Fruit fly (Drosophila melanogaster): ENCODE measurements around the gene Nek2.

Nek2 gene

dm6 chrX:7901153-7902038, 9.9 kb upstream of the Nek2 start, which contains the start of the genes RpS6 and bys (continued):
- peak; percentile 46 for TF ChIP-seq eg (GFP tag; IDR thresholded peaks at IDR 0.05)
- TF ChIP-seq CG15336 (GFP tag; IDR thresholded peaks at IDR 0.05): peak; percentile 46; the same call in 1 of the 2 replicates
- peak; percentile 7 for TF ChIP-seq fkh (GFP tag; optimal IDR thresholded peaks at IDR 0.05)
- peak; percentile 64 for TF ChIP-seq CG9139 (GFP tag; optimal IDR thresholded peaks at IDR 0.05)
- peak; percentile 47 for TF ChIP-seq CG10631 (GFP tag; optimal IDR thresholded peaks at IDR 0.05)
- no peak for TF ChIP-seq CG11294 (GFP tag; IDR thresholded peaks at IDR 0.05)
- TF ChIP-seq Eip75B (GFP tag; optimal IDR thresholded peaks at IDR 0.05): peak; percentile 17
- no peak for TF ChIP-seq dac (GFP tag; optimal IDR thresholded peaks at IDR 0.05)
- peak; percentile 42 for TF ChIP-seq Sox14 (GFP tag; optimal IDR thresholded peaks at IDR 0.05)
- TF ChIP-seq CG31627 (GFP tag; optimal IDR thresholded peaks at IDR 0.05): peak; percentile 40
- peak; percentile 40 for TF ChIP-seq vri (GFP tag; optimal IDR thresholded peaks at IDR 0.05)
- peak; percentile 34 for TF ChIP-seq Eip93F (GFP tag; optimal IDR thresholded peaks at IDR 0.05)
- peak; percentile 15; the same call in 1 of the 2 replicates for TF ChIP-seq Gug (GFP tag; IDR thresholded peaks at IDR 0.05)
- TF ChIP-seq Sox102F (GFP tag; optimal IDR thresholded peaks at IDR 0.05): peak; percentile 74
- peak; percentile 53 for TF ChIP-seq CG32006 (GFP tag; optimal IDR thresholded peaks at IDR 0.05)
- peak; percentile 30 for TF ChIP-seq Smox (GFP tag; optimal IDR thresholded peaks at IDR 0.05)
- TF ChIP-seq Sox15 (GFP tag; optimal IDR thresholded peaks at IDR 0.05): no peak
- peak; percentile 11 for TF ChIP-seq CG1621 (tag; optimal IDR thresholded peaks at IDR 0.05)
- peak in 1 of 2 experiments; percentile 26 for TF ChIP-seq salr (GFP tag; optimal IDR thresholded peaks at IDR 0.05)
- peak; percentile 54 to 55 for TF ChIP-seq ss (GFP tag; optimal IDR thresholded peaks at IDR 0.05)

DNA sequence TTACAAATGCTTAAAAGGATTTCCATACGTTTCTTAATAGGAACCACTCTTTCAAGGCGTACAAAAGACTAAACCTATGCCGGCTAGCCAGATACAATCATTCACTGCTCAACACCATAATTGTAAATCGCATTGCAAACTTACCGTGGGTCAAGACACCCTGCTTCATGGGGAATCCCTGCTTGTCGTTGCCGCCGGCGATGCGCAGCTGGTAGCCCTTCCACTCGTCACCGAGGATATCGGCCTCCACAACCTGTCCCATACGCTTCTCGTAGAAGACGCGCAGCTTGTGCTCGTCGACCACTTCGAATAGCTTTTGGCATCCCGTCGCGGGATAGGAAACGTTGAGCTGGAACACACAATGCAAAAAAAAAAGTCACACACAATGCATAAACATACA, 9.2 kb upstream of the Nek2 start:
- no peak for TF ChIP-seq vri (GFP tag; optimal IDR thresholded peaks at IDR 0.05)
- TF ChIP-seq Sox15 (GFP tag; optimal IDR thresholded peaks at IDR 0.05): no peak
- peak; percentile 38 for TF ChIP-seq svp (GFP tag)

DNA sequence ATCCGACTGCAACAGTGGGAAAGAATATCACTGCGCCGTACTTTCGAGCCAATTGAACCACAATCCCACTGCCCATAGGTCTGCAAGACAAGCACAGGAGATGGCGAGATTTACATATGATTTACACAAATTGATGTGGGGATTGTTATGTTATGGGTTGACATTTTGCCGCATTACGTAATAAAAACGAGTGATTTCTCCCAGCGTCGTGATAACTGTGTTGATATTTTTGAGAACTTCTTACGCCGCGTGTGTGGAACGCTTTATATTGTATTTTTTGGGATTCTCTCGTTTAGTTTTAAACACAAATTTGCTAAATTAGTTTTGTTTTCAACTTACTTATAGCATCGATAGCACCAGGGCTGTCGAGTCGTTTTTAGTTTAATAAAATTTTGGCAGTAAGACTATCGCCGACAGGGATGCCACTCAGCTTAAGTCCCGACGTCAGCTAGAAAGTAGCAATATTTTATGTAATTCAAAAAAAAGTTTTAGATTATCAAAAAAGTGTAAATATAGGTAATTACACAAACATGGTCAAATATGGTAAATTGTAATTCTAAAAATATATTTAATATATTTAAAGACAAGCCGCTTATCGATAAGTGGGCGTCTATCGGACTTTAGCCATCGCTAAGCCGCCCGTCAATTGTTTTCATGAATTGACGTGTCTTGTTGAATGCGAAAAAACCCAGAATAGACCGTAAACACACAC, 2.1 kb upstream of the Nek2 start, which contains the start of the genes CG45089, ND-MNLL and p115:
Gene CG45089 (minus strand): TSS at position 388 of the 712 bp plus-strand sequence.
Gene ND-MNLL (minus strand): TSS at position 388 of the 712 bp plus-strand sequence.
Gene p115 (plus strand): TSS at position 621 of the 712 bp plus-strand sequence.
- TF ChIP-seq CG11762 (GFP tag; optimal IDR thresholded peaks at IDR 0.05; ENCODE audit: insufficient read depth) (no peak), Smox (GFP tag; optimal IDR thresholded peaks at IDR 0.05) (peak; percentile 57), CG10631 (GFP tag; optimal IDR thresholded peaks at IDR 0.05) (peak; percentile 73), achi (GFP tag; optimal IDR thresholded peaks at IDR 0.05) (peak; percentile 76), dsx (GFP tag; optimal IDR thresholded peaks at IDR 0.05; ENCODE audit: poor library complexity, severe bottlenecking) (peak; percentile 24), Hr38 (GFP tag; optimal IDR thresholded peaks at IDR 0.05) (no peak), CG10669 (GFP tag; optimal IDR thresholded peaks at IDR 0.05) (peak; percentile 26), esn (GFP tag; optimal IDR thresholded peaks at IDR 0.05) (peak; percentile 59), lz (GFP tag; optimal IDR thresholded peaks at IDR 0.05) (peak; percentile 57), pdm3 (GFP tag; optimal IDR thresholded peaks at IDR 0.05) (peak; percentile 61), CG6792 (GFP tag; optimal IDR thresholded peaks at IDR 0.05) (peak; percentile 41), Hr4 (GFP tag; optimal IDR thresholded peaks at IDR 0.05) (peak; percentile 52), topi (GFP tag; optimal IDR thresholded peaks at IDR 0.05) (peak; percentile 46), dac (GFP tag; optimal IDR thresholded peaks at IDR 0.05) (no peak), CG6808 (GFP tag; optimal IDR thresholded peaks at IDR 0.05) (no peak), CG34406 (GFP tag; optimal IDR thresholded peaks at IDR 0.05) (peak; percentile 28), CG8319 (GFP tag; optimal IDR thresholded peaks at IDR 0.05) (no peak), CG11294 (GFP tag; IDR thresholded peaks at IDR 0.05) (no peak), svp (GFP tag) (peak; percentile 65), salr (GFP tag; optimal IDR thresholded peaks at IDR 0.05) (peak in 1 of 2 experiments; percentile 10), Blimp-1 (GFP tag; optimal IDR thresholded peaks at IDR 0.05) (no peak), CG16779 (tag; optimal IDR thresholded peaks at IDR 0.05) (no peak), CG15336 (GFP tag; IDR thresholded peaks at IDR 0.05) (no peak), CG6163 (GFP tag; IDR thresholded peaks at IDR 0.05) (peak; percentile 56; the same call in 2 of the 3 replicates), CG6276 (GFP tag; optimal IDR thresholded peaks at IDR 0.05) (no peak), CG1621 (tag; optimal IDR thresholded peaks at IDR 0.05) (no peak), OdsH (GFP tag; optimal IDR thresholded peaks at IDR 0.05) (peak; percentile 45), CG4318 (GFP tag; optimal IDR thresholded peaks at IDR 0.05) (no peak), CG3919 (GFP tag; optimal IDR thresholded peaks at IDR 0.05) (peak; percentile 59), Eip75B (GFP tag; optimal IDR thresholded peaks at IDR 0.05) (peak; percentile 35), vri (GFP tag; optimal IDR thresholded peaks at IDR 0.05) (peak; percentile 70), CG6854 (GFP tag; optimal IDR thresholded peaks at IDR 0.05) (no peak)

Data from whole organism, prepupa.